Fruit fly (Drosophila melanogaster): ENCODE data around the gene tna.

The tna gene

DNA sequence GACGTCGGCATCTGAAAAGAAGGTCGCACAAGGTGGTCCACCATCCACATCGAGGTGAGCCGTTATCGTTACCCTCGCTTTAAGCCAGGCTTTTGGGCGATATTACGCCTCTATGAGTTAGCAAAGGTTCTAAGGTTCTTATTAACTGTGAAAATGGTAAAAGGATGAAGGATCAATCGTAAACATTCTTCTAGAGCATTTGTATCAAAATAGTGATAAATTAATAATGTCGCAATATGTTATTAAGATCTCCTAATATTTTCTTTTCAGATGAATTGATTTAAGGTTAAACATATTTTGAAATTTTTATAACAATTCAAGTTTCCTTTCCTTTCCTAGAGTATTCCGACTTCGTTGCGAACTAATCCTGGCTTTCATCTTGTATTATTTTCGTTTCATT, 39.4 kb upstream of the tna start (continued):
- TF ChIP-seq dimm (GFP tag; IDR thresholded peaks at IDR 0.05) (no peak), CG6854 (GFP tag; optimal IDR thresholded peaks at IDR 0.05) (no peak), CG7556 (GFP tag; optimal IDR thresholded peaks at IDR 0.05) (peak; percentile 27), ftz-f1 (GFP tag; optimal IDR thresholded peaks at IDR 0.05) (no peak), ems (GFP tag; optimal IDR thresholded peaks at IDR 0.05) (no peak), CG3281 (GFP tag; optimal IDR thresholded peaks at IDR 0.05) (no peak), cas (GFP tag; IDR thresholded peaks at IDR 0.05) (no peak), CG6765 (GFP tag; optimal IDR thresholded peaks at IDR 0.05) (no peak), amos (GFP tag; IDR thresholded peaks at IDR 0.05; ENCODE audit: partially characterized antibody) (no peak), Vsx1 (GFP tag; optimal IDR thresholded peaks at IDR 0.05) (no peak), gcm2 (GFP tag; optimal IDR thresholded peaks at IDR 0.05) (no peak), CG1233 (GFP tag; optimal IDR thresholded peaks at IDR 0.05) (no peak), CG6272 (GFP tag; IDR thresholded peaks at IDR 0.05) (no peak), sens (GFP tag) (peak; percentile 59), CG34422 (GFP tag; IDR thresholded peaks at IDR 0.05) (no peak), zen (tag; optimal IDR thresholded peaks at IDR 0.05) (no peak), CG10274 (GFP tag; optimal IDR thresholded peaks at IDR 0.05) (no peak), mld (GFP tag; IDR thresholded peaks at IDR 0.05; ENCODE audit: partially characterized antibody) (no peak), Hmx (GFP tag; optimal IDR thresholded peaks at IDR 0.05) (no peak), dpn (GFP tag; optimal IDR thresholded peaks at IDR 0.05) (peak in 1 of 2 experiments; percentile 35), ash1 (GFP tag; optimal IDR thresholded peaks at IDR 0.05) (no peak), Meics (GFP tag; optimal IDR thresholded peaks at IDR 0.05) (peak; percentile 20), Sry-β (GFP tag; optimal IDR thresholded peaks at IDR 0.05) (no peak), CG3726 (GFP tag; IDR thresholded peaks at IDR 0.05) (no peak), ac (GFP tag; optimal IDR thresholded peaks at IDR 0.05) (no peak), CG4617 (GFP tag; optimal IDR thresholded peaks at IDR 0.05; ENCODE audit: borderline replicate concordance) (no peak), Abd-B (GFP tag; optimal IDR thresholded peaks at IDR 0.05) (peak; percentile 17), lola (GFP tag; optimal IDR thresholded peaks at IDR 0.05) (no peak), CG12299 (tag; optimal IDR thresholded peaks at IDR 0.05) (no peak), CG9817 (tag; optimal IDR thresholded peaks at IDR 0.05) (no peak), CG12942 (GFP tag; optimal IDR thresholded peaks at IDR 0.05) (no peak), Bteb2 (GFP tag; optimal IDR thresholded peaks at IDR 0.05) (no peak), CG17568 (GFP tag; optimal IDR thresholded peaks at IDR 0.05) (no peak), CG7839 (tag; optimal IDR thresholded peaks at IDR 0.05) (peak; percentile 45), wor (GFP tag; IDR thresholded peaks at IDR 0.05) (no peak), HLH4C (GFP tag; IDR thresholded peaks at IDR 0.05; ENCODE audit: partially characterized antibody) (no peak), stwl (tag; optimal IDR thresholded peaks at IDR 0.05) (no peak), her (GFP tag; optimal IDR thresholded peaks at IDR 0.05) (no peak), cg (GFP tag; optimal IDR thresholded peaks at IDR 0.05) (no peak), CG10543 (GFP tag; optimal IDR thresholded peaks at IDR 0.05) (no peak), org-1 (GFP tag; optimal IDR thresholded peaks at IDR 0.05) (peak; percentile 20), Antp (GFP tag; optimal IDR thresholded peaks at IDR 0.05) (no peak), Hr51 (GFP tag; optimal IDR thresholded peaks at IDR 0.05) (peak in 1 of 2 experiments; percentile 41), Opbp (GFP tag; IDR thresholded peaks at IDR 0.05; ENCODE audit: partially characterized antibody) (no peak), crc (GFP tag; optimal IDR thresholded peaks at IDR 0.05) (no peak), jigr1 (GFP tag; IDR thresholded peaks at IDR 0.05) (no peak), CG10209 (GFP tag; optimal IDR thresholded peaks at IDR 0.05) (peak; percentile 10), H2.0 (GFP tag; IDR thresholded peaks at IDR 0.05) (no peak), gro (GFP tag; optimal IDR thresholded peaks at IDR 0.05) (no peak), exex (tag; optimal IDR thresholded peaks at IDR 0.05) (no peak), nmo (GFP tag; optimal IDR thresholded peaks at IDR 0.05) (peak; percentile 17)

Data from whole organism, embryonic.